Worm (Caenorhabditis elegans): ENCODE measurements around the gene F52C9.5.
A peak's percentile ranks its signal among the peaks of the same experiment; 100 is the strongest.

F52C9.5 gene

DNA sequence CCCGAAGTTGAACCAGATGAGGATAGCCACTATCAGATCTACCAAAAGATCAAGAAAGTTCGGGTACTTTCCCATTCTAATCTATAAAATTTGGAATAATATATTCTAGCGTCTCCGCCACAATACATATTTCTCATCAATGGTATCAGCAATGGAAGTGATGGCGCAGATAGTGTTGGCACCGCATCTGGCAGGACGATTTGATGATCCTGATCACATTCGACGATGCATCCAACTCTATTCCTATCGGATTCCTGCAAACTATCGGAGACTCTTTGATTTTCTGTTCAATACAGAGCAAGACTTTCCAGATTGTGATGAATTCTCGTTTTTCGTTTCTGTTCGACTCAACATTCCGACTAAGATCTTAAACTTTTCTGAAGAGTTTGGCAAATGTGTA, 27.4 kb downstream of the F52C9.5 start:
- no peak for TF ChIP-seq ceh-82 (tag; optimal IDR thresholded peaks at IDR 0.05)
- no peak for TF ChIP-seq fos-1 (tag; optimal IDR thresholded peaks at IDR 0.05)
- no peak for TF ChIP-seq F13H6.1 (tag; optimal IDR thresholded peaks at IDR 0.05)
- no peak for TF ChIP-seq nhr-10 (tag; optimal IDR thresholded peaks at IDR 0.05)
- no peak for TF ChIP-seq elt-3 (tag; optimal IDR thresholded peaks at IDR 0.05)
- no peak for TF ChIP-seq peb-1 (tag; optimal IDR thresholded peaks at IDR 0.05)
- no peak for TF ChIP-seq dmd-4 (tag; optimal IDR thresholded peaks at IDR 0.05)
- TF ChIP-seq sma-9 (GFP tag; optimal IDR thresholded peaks at IDR 0.05): no peak
- TF ChIP-seq sma-9 (tag; optimal IDR thresholded peaks at IDR 0.05): no peak
- TF ChIP-seq sma-3 (GFP tag; optimal IDR thresholded peaks at IDR 0.05): no peak
- no peak for TF ChIP-seq egl-27 (tag; optimal IDR thresholded peaks at IDR 0.05)
- TF ChIP-seq ztf-1 (GFP tag; conservative IDR thresholded peaks at IDR 0.05): no peak
- no peak for TF ChIP-seq Y55F3AM.14 (GFP tag; optimal IDR thresholded peaks at IDR 0.05)
- TF ChIP-seq lsy-2 (tag; optimal IDR thresholded peaks at IDR 0.05): no peak
- no peak for TF ChIP-seq ceh-16 (tag; optimal IDR thresholded peaks at IDR 0.05)
- no peak for TF ChIP-seq skn-1 (tag; optimal IDR thresholded peaks at IDR 0.05)
- no peak for TF ChIP-seq lin-39 (tag; optimal IDR thresholded peaks at IDR 0.05)
- TF ChIP-seq R02D3.7 (tag; optimal IDR thresholded peaks at IDR 0.05): no peak
- TF ChIP-seq C34F6.9 (tag; optimal IDR thresholded peaks at IDR 0.05): no peak
- TF ChIP-seq nhr-237 (tag; optimal IDR thresholded peaks at IDR 0.05): no peak

DNA sequence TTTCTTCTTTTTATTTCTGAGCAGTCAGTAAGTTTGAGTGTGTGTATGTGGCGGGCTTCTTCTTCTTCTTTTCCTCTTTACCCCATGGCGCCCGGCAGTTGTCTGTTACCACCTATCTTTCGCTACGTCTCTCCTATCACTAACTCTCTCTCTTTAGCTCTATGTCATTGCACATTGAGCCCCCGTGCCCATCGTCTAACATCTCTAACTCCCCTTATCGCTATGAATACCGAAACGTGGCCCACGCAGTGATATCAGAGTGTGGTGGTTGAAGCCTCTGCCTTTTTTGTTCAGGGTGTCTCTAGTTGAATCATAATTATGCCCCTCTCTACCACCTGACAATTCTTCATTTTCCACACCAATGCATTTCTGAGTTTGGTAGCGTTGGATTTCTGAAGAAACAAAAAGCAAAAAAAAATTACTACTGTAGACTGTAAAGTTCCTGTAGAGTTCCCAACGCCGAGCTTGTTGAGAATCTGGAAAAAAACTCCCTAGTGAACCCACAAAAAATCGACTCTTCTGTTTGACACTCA, 32.6 kb downstream of the F52C9.5 start:
- TF ChIP-seq nhr-129 (tag; optimal IDR thresholded peaks at IDR 0.05): peak; percentile 28
- peak; percentile 32 for TF ChIP-seq crh-2 (tag; optimal IDR thresholded peaks at IDR 0.05)
- TF ChIP-seq F13H6.1 (tag; optimal IDR thresholded peaks at IDR 0.05): peak; percentile 0
- peak; percentile 19 for TF ChIP-seq sma-9 (GFP tag; optimal IDR thresholded peaks at IDR 0.05)
- no peak for TF ChIP-seq sma-9 (tag; optimal IDR thresholded peaks at IDR 0.05)
- TF ChIP-seq R02D3.7 (tag; optimal IDR thresholded peaks at IDR 0.05): no peak
- TF ChIP-seq fos-1 (tag; optimal IDR thresholded peaks at IDR 0.05): peak; percentile 6

ce11 chrIII:5338787-5339186, 36.8 kb downstream of the F52C9.5 start:
- TF ChIP-seq mab-5 (tag; optimal IDR thresholded peaks at IDR 0.05) (peak; percentile 71), nhr-12 (tag; optimal IDR thresholded peaks at IDR 0.05) (no peak), egl-27 (tag; optimal IDR thresholded peaks at IDR 0.05) (no peak), fos-1 (tag; optimal IDR thresholded peaks at IDR 0.05) (peak; percentile 3), unc-55 (GFP tag; optimal IDR thresholded peaks at IDR 0.05) (peak; percentile 52)

DNA sequence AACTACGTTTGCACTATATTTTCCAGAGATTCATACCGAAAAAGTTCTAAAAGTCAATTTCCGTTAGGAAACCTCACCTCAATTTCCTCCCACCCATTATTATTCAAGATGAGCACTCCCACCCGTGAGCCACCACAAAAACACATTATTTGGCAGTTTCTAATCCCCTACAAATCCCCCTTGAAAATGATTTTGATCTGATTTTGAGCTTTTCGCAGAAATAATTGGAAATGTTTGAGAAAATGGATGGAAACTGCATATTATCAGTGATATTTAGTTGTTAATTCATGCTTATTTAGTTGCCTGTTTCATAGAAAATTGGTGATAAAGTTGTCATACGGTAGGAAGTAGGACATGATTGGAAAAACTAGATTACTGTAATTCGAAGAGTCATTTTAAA, 38.5 kb downstream of the F52C9.5 start:
- no peak for TF ChIP-seq ztf-1 (GFP tag; conservative IDR thresholded peaks at IDR 0.05)
- peak; percentile 37 for TF ChIP-seq unc-55 (GFP tag; optimal IDR thresholded peaks at IDR 0.05)
- TF ChIP-seq elt-1 (tag; optimal IDR thresholded peaks at IDR 0.05): no peak
- no peak for TF ChIP-seq alr-1 (tag; optimal IDR thresholded peaks at IDR 0.05)

- TF ChIP-seq ztf-4 (tag; optimal IDR thresholded peaks at IDR 0.05): no peak
- TF ChIP-seq F13H6.1 (tag; optimal IDR thresholded peaks at IDR 0.05): no peak
- no peak for TF ChIP-seq nhr-12 (tag; optimal IDR thresholded peaks at IDR 0.05)
- no peak for TF ChIP-seq Y55F3AM.14 (GFP tag; optimal IDR thresholded peaks at IDR 0.05)
- no peak for TF ChIP-seq skn-1 (tag; optimal IDR thresholded peaks at IDR 0.05)
- peak; percentile 31 for TF ChIP-seq unc-55 (GFP tag; optimal IDR thresholded peaks at IDR 0.05)
- TF ChIP-seq mbf-1 (tag; optimal IDR thresholded peaks at IDR 0.05): no peak
Observed at ce11 chrIII:5341382-5341781, 39.4 kb downstream of the F52C9.5 start, which contains the start of gene ZK121.2. ZK121.2 (plus strand) TSS chrIII:5341682.

DNA sequence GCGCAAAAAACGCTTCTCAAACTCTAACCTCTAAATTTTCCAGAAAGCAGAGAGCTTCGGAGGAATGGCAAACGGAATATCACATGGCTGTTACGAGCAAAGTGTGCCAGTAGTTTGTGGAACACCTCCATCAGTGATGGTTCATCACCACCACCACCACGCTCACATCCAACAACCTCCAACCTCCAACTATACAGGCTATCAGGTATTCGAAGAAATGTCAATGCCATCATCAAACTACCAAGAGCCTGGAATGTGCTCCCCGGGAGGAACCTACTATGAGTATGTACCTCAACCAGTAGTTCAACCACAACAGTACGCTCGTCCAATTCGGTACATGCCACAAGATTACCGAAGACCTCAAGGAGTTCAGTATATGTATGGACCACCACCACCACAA, 41.5 kb downstream of the F52C9.5 start:
- no peak for TF ChIP-seq sma-3 (GFP tag; optimal IDR thresholded peaks at IDR 0.05)

DNA sequence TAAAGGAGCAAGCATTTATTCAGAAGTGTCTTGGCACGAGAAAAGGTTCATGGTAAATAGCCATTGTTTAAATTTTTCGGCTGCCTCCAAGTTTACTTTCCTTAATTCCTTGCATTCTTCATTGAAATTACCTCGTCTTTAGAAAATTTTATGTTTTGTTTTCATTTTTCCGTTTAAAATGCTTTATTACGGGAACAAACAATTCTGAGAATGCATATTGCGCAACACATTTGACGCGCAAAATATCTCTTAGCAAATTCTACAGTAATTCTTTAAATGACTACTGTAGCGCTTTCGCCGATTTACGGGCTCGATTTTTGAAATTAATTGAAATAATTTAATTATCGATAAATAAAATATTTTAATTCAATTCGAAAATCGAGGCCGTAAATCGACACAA, 42.5 kb downstream of the F52C9.5 start:
- TF ChIP-seq nhr-21 (tag; optimal IDR thresholded peaks at IDR 0.05) (no peak), nhr-10 (tag; optimal IDR thresholded peaks at IDR 0.05) (no peak), blmp-1 (tag; optimal IDR thresholded peaks at IDR 0.05; ENCODE audit: insufficient read depth) (no peak), sma-3 (GFP tag; optimal IDR thresholded peaks at IDR 0.05) (no peak), unc-62 (GFP tag; optimal IDR thresholded peaks at IDR 0.05) (no peak), nhr-11 (tag; optimal IDR thresholded peaks at IDR 0.05) (no peak), fos-1 (tag; optimal IDR thresholded peaks at IDR 0.05) (no peak), nhr-77 (tag; optimal IDR thresholded peaks at IDR 0.05) (no peak), ztf-1 (GFP tag; conservative IDR thresholded peaks at IDR 0.05) (no peak)

Measured in whole organism, L2 larva.